Worm (Caenorhabditis elegans) whole organism, L2 larva: Measurements from ENCODE around the gene C02F5.2.
A peak's percentile ranks its signal among the peaks of the same experiment; 100 is the strongest.

Experiments
- F13H6.1 ChIP-seq: sonication (generic microtip); optimal IDR thresholded peaks from 2 replicates; lab custom pipeline; 2016; ENCODE audit warnings: missing genetic modification characterization, missing compliant biosample characterization
- R02D3.7 ChIP-seq: fragments of 150-350 bp; optimal IDR thresholded peaks from 2 replicates; lab custom pipeline; 2014; ENCODE audit warnings: missing biosample characterization, missing genetic modification characterization
- Y55F3AM.14 ChIP-seq: fragments of 200-800 bp; sonication (Bioruptor generic); optimal IDR thresholded peaks from 2 replicates; lab custom pipeline; 2018; ENCODE audit warnings: mild to moderate bottlenecking, missing genetic modification characterization, missing compliant biosample characterization
- ZK546.5 ChIP-seq: sonication (generic microtip); optimal IDR thresholded peaks from 2 replicates; lab custom pipeline; 2017; ENCODE audit warnings: missing biosample characterization, missing genetic modification characterization
- alr-1 ChIP-seq: fragments of 150-350 bp; optimal IDR thresholded peaks from 2 replicates; lab custom pipeline; 2014; ENCODE audit warnings: missing biosample characterization, missing genetic modification characterization
- aly-2 ChIP-seq: fragments of 150-350 bp; optimal IDR thresholded peaks from 2 replicates; lab custom pipeline; 2014; ENCODE audit warnings: missing biosample characterization, missing genetic modification characterization
- ceh-82 ChIP-seq: fragments of 150-350 bp; optimal IDR thresholded peaks from 2 replicates; lab custom pipeline; 2014; ENCODE audit warnings: missing biosample characterization, missing genetic modification characterization
- egl-27 ChIP-seq: sonication (generic microtip); optimal IDR thresholded peaks from 3 replicates; lab custom pipeline; 2017; ENCODE audit warnings: missing biosample characterization, missing genetic modification reagents, missing genetic modification characterization
- elt-1 ChIP-seq: fragments of 150-350 bp; optimal IDR thresholded peaks from 2 replicates; lab custom pipeline; 2014; ENCODE audit warnings: missing biosample characterization, missing genetic modification characterization
- elt-3 ChIP-seq: sonication (generic microtip); optimal IDR thresholded peaks from 2 replicates; lab custom pipeline; 2017; ENCODE audit warnings: missing biosample characterization, missing genetic modification characterization
- fos-1 ChIP-seq: fragments of 150-350 bp; optimal IDR thresholded peaks from 2 replicates; lab custom pipeline; 2014; ENCODE audit warnings: missing biosample characterization, missing genetic modification characterization
- gmeb-1 ChIP-seq: fragments of 150-350 bp; optimal IDR thresholded peaks from 2 replicates; lab custom pipeline; 2014; ENCODE audit warnings: missing biosample characterization, missing genetic modification characterization
- lin-13 ChIP-seq: fragments of 150-350 bp; optimal IDR thresholded peaks from 2 replicates; lab custom pipeline; 2014; ENCODE audit warnings: missing biosample characterization, missing genetic modification reagents, missing genetic modification characterization
- lin-39 ChIP-seq: fragments of 150-350 bp; optimal IDR thresholded peaks from 2 replicates; lab custom pipeline; 2014; ENCODE audit warnings: missing biosample characterization, missing genetic modification reagents, missing genetic modification characterization
- lsy-2 ChIP-seq, 2 experiments: fragments of 150-350 bp in 1 of 2; sonication (generic microtip) in 1 of 2; optimal IDR thresholded peaks; 2 replicates each; lab custom pipeline; 2014 to 2017; ENCODE audit warnings: missing biosample characterization in 2 of 2, missing genetic modification characterization in 2 of 2
- mab-5 ChIP-seq: fragments of 150-350 bp; optimal IDR thresholded peaks from 2 replicates; lab custom pipeline; 2014; ENCODE audit warnings: missing biosample characterization, missing genetic modification characterization
- nhr-10 ChIP-seq: sonication (generic microtip); optimal IDR thresholded peaks from 2 replicates; lab custom pipeline; 2017; ENCODE audit warnings: missing biosample characterization, missing genetic modification characterization
- nhr-12 ChIP-seq: fragments of 150-350 bp; optimal IDR thresholded peaks from 2 replicates; lab custom pipeline; 2014; ENCODE audit warnings: missing biosample characterization, missing genetic modification characterization
- nhr-129 ChIP-seq: fragments of 150-350 bp; optimal IDR thresholded peaks from 2 replicates; lab custom pipeline; 2014; ENCODE audit warnings: missing biosample characterization, missing genetic modification characterization
- nhr-23 ChIP-seq: fragments of 150-350 bp; optimal IDR thresholded peaks from 2 replicates; lab custom pipeline; 2014; ENCODE audit warnings: missing biosample characterization, missing genetic modification reagents, missing genetic modification characterization
- nhr-6 ChIP-seq: fragments of 150-350 bp; optimal IDR thresholded peaks from 2 replicates; lab custom pipeline; 2014; ENCODE audit warnings: missing biosample characterization, missing genetic modification characterization
- sem-4 ChIP-seq: fragments of 150-350 bp; optimal IDR thresholded peaks from 2 replicates; lab custom pipeline; 2014; ENCODE audit warnings: missing biosample characterization, missing genetic modification reagents, missing genetic modification characterization
- skn-1 ChIP-seq: sonication (generic microtip); optimal IDR thresholded peaks from 2 replicates; lab custom pipeline; 2017; ENCODE audit warnings: missing biosample characterization, missing genetic modification characterization
- sma-3 ChIP-seq: sonication (generic microtip); optimal IDR thresholded peaks from 2 replicates; lab custom pipeline; 2016; ENCODE audit warnings: missing genetic modification reagents, missing genetic modification characterization, missing compliant biosample characterization
- sma-9 ChIP-seq, 2 experiments: fragments of 150-350 bp in 1 of 2; sonication (generic microtip) in 1 of 2; optimal IDR thresholded peaks; 2 replicates each; lab custom pipeline; 2014 to 2016; ENCODE audit warnings: missing genetic modification characterization in 2 of 2, mild to moderate bottlenecking in 1 of 2, missing biosample characterization in 1 of 2, missing compliant biosample characterization in 1 of 2, missing genetic modification reagents in 1 of 2, moderate library complexity in 1 of 2
- snpc-4 ChIP-seq: fragments of 150-350 bp; optimal IDR thresholded peaks from 2 replicates; lab custom pipeline; 2014; ENCODE audit warnings: missing biosample characterization, missing genetic modification characterization
- unc-39 ChIP-seq: fragments of 150-350 bp; optimal IDR thresholded peaks from 2 replicates; lab custom pipeline; 2014; ENCODE audit warnings: missing biosample characterization, missing genetic modification characterization
- unc-55 ChIP-seq: fragments of 150-350 bp; sonication (generic microtip); optimal IDR thresholded peaks from 3 replicates; lab custom pipeline; 2014; ENCODE audit warnings: missing biosample characterization, missing genetic modification reagents, missing genetic modification characterization
- unc-62 ChIP-seq: fragments of 150-350 bp; optimal IDR thresholded peaks from 2 replicates; lab custom pipeline; 2014; ENCODE audit warnings: missing biosample characterization, missing genetic modification reagents, missing genetic modification characterization
- zag-1 ChIP-seq: fragments of 150-350 bp; optimal IDR thresholded peaks from 2 replicates; lab custom pipeline; 2014; ENCODE audit warnings: missing biosample characterization, missing genetic modification characterization
- ztf-1 ChIP-seq: fragments of 200-800 bp; sonication (Bioruptor generic); conservative IDR thresholded peaks from 2 replicates; pipeline ENCODE4 v1.3.6; 2022; ENCODE audit warnings: missing genetic modification characterization, missing compliant biosample characterization
- ztf-11 ChIP-seq: sonication (generic microtip); optimal IDR thresholded peaks from 2 replicates; lab custom pipeline; 2017; ENCODE audit warnings: missing biosample characterization, missing genetic modification characterization
- ztf-4 ChIP-seq: fragments of 150-350 bp; optimal IDR thresholded peaks from 2 replicates; lab custom pipeline; 2014; ENCODE audit warnings: missing biosample characterization, missing genetic modification characterization

Gene C02F5.2

ce11 chrIII:8232634-8233033 is 16.8 kb upstream of the C02F5.2 start, which contains the start of gene henn-1:
Gene henn-1, plus strand, starts transcription at chrIII:8232651.
- TF ChIP-seq R02D3.7 (tag; lab: Kevin White, UChicago) (no peak), unc-39 (tag; lab: Kevin White, UChicago) (no peak), skn-1 (tag; lab: Kevin White, UChicago) (no peak), egl-27 (tag; lab: Kevin White, UChicago) (no peak), snpc-4 (tag; lab: Kevin White, UChicago) (no peak)
- TF ChIP-seq, all 48 proteins: peak for 0

ce11 chrIII:8235358-8235757 is 14.1 kb upstream of the C02F5.2 start, which contains the start of gene C02F5.14:
Gene C02F5.14, minus strand, starts transcription at chrIII:8235514.
- TF ChIP-seq ZK546.5 (tag; lab: Kevin White, UChicago) (no peak), unc-39 (tag; lab: Kevin White, UChicago) (no peak), ztf-11 (tag; lab: Kevin White, UChicago) (no peak), ztf-4 (tag; lab: Kevin White, UChicago) (no peak), unc-55 (GFP tag; lab: Kevin White, UChicago) (no peak), snpc-4 (tag; lab: Kevin White, UChicago) (no peak), skn-1 (tag; lab: Kevin White, UChicago) (no peak), nhr-10 (tag; lab: Kevin White, UChicago) (no peak), mab-5 (tag; lab: Kevin White, UChicago) (no peak), sma-3 (GFP tag; lab: Kevin White, UChicago) (no peak), nhr-12 (no peak), sem-4 (tag; lab: Kevin White, UChicago) (no peak)
- TF ChIP-seq, all 48 proteins: peak for 0

ce11 chrIII:8235880-8236279 is 13.5 kb upstream of the C02F5.2 start, which contains the start of gene C02F5.5:
Gene C02F5.5, plus strand, starts transcription at chrIII:8236180.
- TF ChIP-seq lin-39 (tag; lab: Kevin White, UChicago) (no peak), ceh-82 (tag; lab: Kevin White, UChicago) (no peak), unc-55 (GFP tag; lab: Kevin White, UChicago) (no peak), nhr-23 (tag; lab: Kevin White, UChicago) (no peak), elt-3 (tag; lab: Kevin White, UChicago) (no peak), ztf-1 (GFP tag; lab: Robert Waterston, UW) (no peak), nhr-6 (no peak), ztf-4 (tag; lab: Kevin White, UChicago) (no peak), nhr-129 (tag; lab: Kevin White, UChicago) (no peak), lsy-2 (tag; optimal IDR thresholded peaks at IDR 0.05; lab: Kevin White, UChicago) (no peak), R02D3.7 (tag; lab: Kevin White, UChicago) (no peak), lin-13 (GFP tag; lab: Kevin White, UChicago) (no peak), Y55F3AM.14 (GFP tag; lab: Kevin White, UChicago) (no peak), aly-2 (tag; lab: Kevin White, UChicago) (no peak), fos-1 (tag; lab: Kevin White, UChicago) (no peak), sma-9 (GFP tag; optimal IDR thresholded peaks at IDR 0.05; lab: Kevin White, UChicago) (no peak), sma-9 (tag; optimal IDR thresholded peaks at IDR 0.05; lab: Kevin White, UChicago) (no peak), elt-1 (tag; lab: Kevin White, UChicago) (no peak), unc-62 (GFP tag; lab: Kevin White, UChicago) (no peak), F13H6.1 (no peak)

ce11 chrIII:8237827-8238226 is 11.6 kb upstream of the C02F5.2 start, which contains the start of gene tsp-2:
Gene tsp-2, minus strand, starts transcription at chrIII:8237935.
- TF ChIP-seq gmeb-1 (tag; lab: Kevin White, UChicago), result peak; percentile 3
- peak in 1 of 2 experiments; percentile 2 for TF ChIP-seq lsy-2 (tag; optimal IDR thresholded peaks at IDR 0.05; lab: Kevin White, UChicago)
- TF ChIP-seq ztf-11 (tag; lab: Kevin White, UChicago), result no peak
- peak; percentile 93 for TF ChIP-seq fos-1 (tag; lab: Kevin White, UChicago)

ce11 chrIII:8239325-8239724 is 10.1 kb upstream of the C02F5.2 start, which contains the start of gene tsp-1:
Gene tsp-1, minus strand, starts transcription at chrIII:8239423.
- TF ChIP-seq zag-1 (tag; lab: Kevin White, UChicago), result no peak
- TF ChIP-seq alr-1 (tag; lab: Kevin White, UChicago), result no peak
- TF ChIP-seq fos-1 (tag; lab: Kevin White, UChicago), result peak; percentile 69
